Worm (Caenorhabditis elegans): ENCODE data around the gene Y94H6A.12.

ce11 chrIV:2676281-2676680 is 36.6 kb downstream of the Y94H6A.12 start, which contains the start of gene Y94H6A.3:
- TF ChIP-seq mxl-1 (tag; optimal IDR thresholded peaks at IDR 0.05), result no peak
- peak; percentile 39 for TF ChIP-seq pha-4 (tag; optimal IDR thresholded peaks at IDR 0.05)
- TF ChIP-seq B0336.3 (GFP tag; IDR thresholded peaks at IDR 0.05), result peak; percentile 79
- no peak for TF ChIP-seq cebp-1 (GFP tag; IDR thresholded peaks at IDR 0.05)
- TF ChIP-seq cebp-1 (tag; optimal IDR thresholded peaks at IDR 0.05), result peak; percentile 79
- TF ChIP-seq nfya-1 (tag; optimal IDR thresholded peaks at IDR 0.05; ENCODE audit: borderline replicate concordance, insufficient read depth), result no peak
- no peak for TF ChIP-seq tbx-9 (tag; optimal IDR thresholded peaks at IDR 0.05; ENCODE audit: borderline replicate concordance)
- no peak for TF ChIP-seq unc-130 (GFP tag; optimal IDR thresholded peaks at IDR 0.05)
- TF ChIP-seq ama-1 (optimal IDR thresholded peaks at IDR 0.05), result no peak
- TF ChIP-seq ama-1 (GFP tag; optimal IDR thresholded peaks at IDR 0.05), result no peak
- TF ChIP-seq nfyb-1 (GFP tag; IDR thresholded peaks at IDR 0.05), result peak; percentile 78
